Fruit fly (Drosophila melanogaster) whole organism, wandering third instar larva: ENCODE measurements around the gene lectin-30A.

Experiments
- Abd-B ChIP-seq: fragments of >200 bp; optimal IDR thresholded peaks from 2 replicates; lab custom pipeline; 2017; ENCODE audit warnings: missing biosample characterization, missing genetic modification characterization
- CG32264 ChIP-seq: fragments of 200-800 bp; sonication (Bioruptor generic); optimal IDR thresholded peaks from 2 replicates; lab custom pipeline; 2016; ENCODE audit warnings: missing biosample characterization, missing genetic modification characterization
- CG9705 ChIP-seq: fragments of 200-800 bp; sonication (Bioruptor generic); optimal IDR thresholded peaks from 2 replicates; lab custom pipeline; 2018; ENCODE audit warnings: missing biosample characterization, mild to moderate bottlenecking, missing genetic modification characterization
- CrebA ChIP-seq: fragments of 200-800 bp; sonication (Bioruptor generic); optimal IDR thresholded peaks from 2 replicates; lab custom pipeline; 2016; ENCODE audit warnings: missing biosample characterization, mild to moderate bottlenecking, missing genetic modification characterization, borderline replicate concordance
- Dfd ChIP-seq: fragments of >200 bp; optimal IDR thresholded peaks from 2 replicates; lab custom pipeline; 2017; ENCODE audit warnings: missing biosample characterization, missing genetic modification characterization
- Dif ChIP-seq: fragments of 200-275, 200-300 bp; sonication (Bioruptor generic); optimal IDR thresholded peaks from 2 replicates; lab custom pipeline; 2018; ENCODE audit warnings: missing biosample characterization, missing genetic modification characterization; ENCODE audit not compliant: partially characterized antibody
- GATAd ChIP-seq: sonication (Bioruptor generic); optimal IDR thresholded peaks from 2 replicates; lab custom pipeline; 2016; ENCODE audit warnings: missing biosample characterization, missing genetic modification characterization
- Hr78 ChIP-seq: fragments of >200 bp; optimal IDR thresholded peaks from 2 replicates; lab custom pipeline; 2017; ENCODE audit warnings: missing biosample characterization, missing genetic modification characterization
- Hr83 ChIP-seq: fragments of 200-300 bp; sonication (Bioruptor generic); optimal IDR thresholded peaks from 2 replicates; lab custom pipeline; 2016; ENCODE audit warnings: missing biosample characterization, mild to moderate bottlenecking, missing genetic modification characterization, moderate library complexity; ENCODE audit not compliant: poor library complexity, severe bottlenecking
- N ChIP-seq: fragments of >200 bp; optimal IDR thresholded peaks from 2 replicates; lab custom pipeline; 2018; ENCODE audit warnings: missing biosample characterization, missing external identifiers, missing genetic modification characterization
- OdsH ChIP-seq: fragments of 200-800 bp; sonication (Bioruptor generic); optimal IDR thresholded peaks from 2 replicates; lab custom pipeline; 2016; ENCODE audit warnings: missing biosample characterization, mild to moderate bottlenecking, missing genetic modification characterization
- Rel ChIP-seq, 2 experiments: fragments of 200-800 bp; sonication (Bioruptor generic) in 1 of 2; optimal IDR thresholded peaks; 2 replicates in 1 of 2; 3 replicates in 1 of 2; lab custom pipeline; 2016 to 2019; ENCODE audit warnings: mild to moderate bottlenecking in 2 of 2, missing biosample characterization in 2 of 2, missing genetic modification characterization in 2 of 2, moderate library complexity in 1 of 2
- Vsx2 ChIP-seq: fragments of 200-300, 225-300 bp; sonication (Bioruptor generic); optimal IDR thresholded peaks from 2 replicates; lab custom pipeline; 2018; ENCODE audit warnings: missing biosample characterization, missing genetic modification characterization; ENCODE audit not compliant: partially characterized antibody
- br ChIP-seq: fragments of 200-800 bp; sonication (Bioruptor generic); optimal IDR thresholded peaks from 2 replicates; lab custom pipeline; 2016; ENCODE audit warnings: missing biosample characterization, missing genetic modification characterization
- brk ChIP-seq: fragments of 200-800 bp; sonication (Bioruptor generic); optimal IDR thresholded peaks from 2 replicates; lab custom pipeline; 2016; ENCODE audit warnings: missing biosample characterization, mild to moderate bottlenecking, missing genetic modification characterization
- dl ChIP-seq, 2 experiments: fragments of 175-275, 200-275 bp in 1 of 2; fragments of 200-275 bp in 1 of 2; sonication (Bioruptor generic); optimal IDR thresholded peaks; lab custom pipeline; 2018; ENCODE audit warnings: mild to moderate bottlenecking in 2 of 2, missing biosample characterization in 2 of 2, missing genetic modification characterization in 2 of 2, moderate library complexity in 2 of 2; ENCODE audit not compliant: partially characterized antibody in 2 of 2, insufficient read depth in 1 of 2
- ey ChIP-seq: fragments of 200-800 bp; sonication (Bioruptor generic); optimal IDR thresholded peaks from 2 replicates; lab custom pipeline; 2016; ENCODE audit warnings: missing biosample characterization, missing genetic modification characterization
- foxo ChIP-seq, 2 experiments: fragments of 200-800 bp; sonication (Bioruptor generic); optimal IDR thresholded peaks; 2 replicates in 1 of 2; 3 replicates in 1 of 2; lab custom pipeline; 2016 to 2017; ENCODE audit warnings: missing biosample characterization in 2 of 2, missing genetic modification characterization in 2 of 2
- fru ChIP-seq: fragments of 200-800 bp; sonication (Bioruptor generic); optimal IDR thresholded peaks from 3 replicates; lab custom pipeline; 2016; ENCODE audit warnings: missing biosample characterization, mild to moderate bottlenecking, missing genetic modification characterization
- h ChIP-seq: fragments of 200-800 bp; sonication (Bioruptor generic); optimal IDR thresholded peaks from 3 replicates; lab custom pipeline; 2016; ENCODE audit warnings: missing biosample characterization, mild to moderate bottlenecking, missing genetic modification characterization
- jim ChIP-seq: fragments of 175-275, 200-325 bp; sonication (Bioruptor generic); optimal IDR thresholded peaks from 2 replicates; lab custom pipeline; 2016; ENCODE audit warnings: missing biosample characterization, mild to moderate bottlenecking, missing genetic modification characterization
- lola ChIP-seq: fragments of >200 bp; optimal IDR thresholded peaks from 2 replicates; lab custom pipeline; 2017; ENCODE audit warnings: missing biosample characterization, missing genetic modification characterization
- pan ChIP-seq: fragments of >200 bp; optimal IDR thresholded peaks from 2 replicates; lab custom pipeline; 2017
- psq ChIP-seq: fragments of 200-800 bp; sonication (Bioruptor generic); optimal IDR thresholded peaks from 3 replicates; lab custom pipeline; 2017; ENCODE audit warnings: missing biosample characterization, mild to moderate bottlenecking, missing genetic modification characterization, moderate library complexity
- rgr ChIP-seq: fragments of 200-800 bp; sonication (Bioruptor generic); optimal IDR thresholded peaks from 3 replicates; lab custom pipeline; 2016; ENCODE audit warnings: missing biosample characterization, mild to moderate bottlenecking, missing genetic modification characterization
- sage ChIP-seq: fragments of 200-800 bp; sonication (Bioruptor generic); optimal IDR thresholded peaks from 2 replicates; lab custom pipeline; 2016; ENCODE audit warnings: missing biosample characterization, mild to moderate bottlenecking, missing genetic modification characterization
- sv ChIP-seq: fragments of 200-800 bp; sonication (Bioruptor generic); optimal IDR thresholded peaks from 3 replicates; lab custom pipeline; 2016; ENCODE audit warnings: missing biosample characterization, missing genetic modification characterization
- usp ChIP-seq: fragments of >200 bp; optimal IDR thresholded peaks from 2 replicates; lab custom pipeline; 2017; ENCODE audit warnings: missing biosample characterization, missing genetic modification characterization
- woc ChIP-seq: sonication (Bioruptor generic); optimal IDR thresholded peaks from 2 replicates; lab custom pipeline; 2016; ENCODE audit warnings: missing biosample characterization, mild to moderate bottlenecking, missing genetic modification characterization

Gene lectin-30A

dm6 chr2L:9254754-9255153, at the start of gene lectin-30A:
Gene lectin-30A, minus strand, starts transcription at chr2L:9254854.
- TF ChIP-seq psq, result no peak

- TF ChIP-seq woc (GFP tag; lab: Kevin White, UChicago) (no peak), Hr83 (GFP tag; lab: Kevin White, UChicago) (no peak), fru (GFP tag; lab: Kevin White, UChicago) (no peak), Hr78 (GFP tag; lab: Kevin White, UChicago) (no peak), rgr (no peak), sv (no peak)
Measured at dm6 chr2L:9272107-9272506, 17.5 kb upstream of the lectin-30A start.

- TF ChIP-seq h (GFP tag; lab: Kevin White, UChicago) (no peak), Dfd (GFP tag; lab: Kevin White, UChicago) (peak; percentile 91)
Measured at dm6 chr2L:9266060-9266459, 11.4 kb upstream of the lectin-30A start.

- TF ChIP-seq Hr83 (GFP tag; lab: Kevin White, UChicago), result no peak
- TF ChIP-seq N (GFP tag; lab: Kevin White, UChicago), result no peak
- no peak for TF ChIP-seq pan (lab: Kevin White, UChicago)
- no peak for TF ChIP-seq GATAd
Measured at dm6 chr2L:9256316-9256715, 1.7 kb upstream of the lectin-30A start, which contains the start of gene Ggamma30A. Gene Ggamma30A, plus strand, starts transcription at chr2L:9256563.

dm6 chr2L:9252947-9253346, 1.7 kb downstream of the lectin-30A start, which contains the start of gene borr:
Gene borr, minus strand, starts transcription at chr2L:9253118.
- TF ChIP-seq h (GFP tag; lab: Kevin White, UChicago) (no peak), usp (GFP tag; lab: Kevin White, UChicago) (no peak), CG9705 (no peak), Rel (GFP tag; optimal IDR thresholded peaks at IDR 0.05; lab: Kevin White, UChicago) (no peak), Rel (tag; optimal IDR thresholded peaks at IDR 0.05; lab: Kevin White, UChicago) (peak; percentile 34)

dm6 chr2L:9250942-9251341, 3.7 kb downstream of the lectin-30A start, which contains the start of gene aust:
Gene aust, minus strand, starts transcription at chr2L:9251042.
- TF ChIP-seq CG9705, result no peak
- TF ChIP-seq sage, result no peak

dm6 chr2L:9244263-9244662, 10.4 kb downstream of the lectin-30A start:
- no peak for TF ChIP-seq pan (lab: Kevin White, UChicago)
- TF ChIP-seq Dfd (GFP tag; lab: Kevin White, UChicago), result peak; percentile 31

- peak; percentile 10 for TF ChIP-seq Rel (GFP tag; optimal IDR thresholded peaks at IDR 0.05; lab: Kevin White, UChicago)
- TF ChIP-seq Rel (tag; optimal IDR thresholded peaks at IDR 0.05; lab: Kevin White, UChicago), result peak; percentile 20
- TF ChIP-seq dl (GFP tag; optimal IDR thresholded peaks at IDR 0.05; lab: Kevin White, UChicago; ENCODE audit: insufficient read depth in 1 of 2, partially characterized antibody in 2 of 2), result peak; percentile 81 to 84
- TF ChIP-seq br (GFP tag; lab: Kevin White, UChicago), result no peak
- TF ChIP-seq sv, result no peak
- TF ChIP-seq psq, result peak; percentile 47
- no peak for TF ChIP-seq Abd-B
- no peak for TF ChIP-seq CG9705
- TF ChIP-seq OdsH, result no peak
- TF ChIP-seq ey, result no peak
- TF ChIP-seq CG32264 (GFP tag; lab: Kevin White, UChicago), result no peak
- TF ChIP-seq Hr78 (GFP tag; lab: Kevin White, UChicago), result no peak
- TF ChIP-seq Hr83 (GFP tag; lab: Kevin White, UChicago), result peak; percentile 9
- peak; percentile 91 for TF ChIP-seq Dif (GFP tag; lab: Kevin White, UChicago)
- TF ChIP-seq rgr, result no peak
- no peak for TF ChIP-seq sage
- TF ChIP-seq CrebA (GFP tag; lab: Kevin White, UChicago), result peak; percentile 26
- TF ChIP-seq foxo (GFP tag; optimal IDR thresholded peaks at IDR 0.05; lab: Kevin White, UChicago), result peak in 1 of 2 experiments; percentile 10
- peak; percentile 26 for TF ChIP-seq jim
- no peak for TF ChIP-seq woc (GFP tag; lab: Kevin White, UChicago)
- TF ChIP-seq Vsx2 (GFP tag; lab: Kevin White, UChicago), result no peak
- TF ChIP-seq brk (GFP tag; lab: Kevin White, UChicago), result peak; percentile 34
- TF ChIP-seq lola (GFP tag; lab: Kevin White, UChicago), result no peak
- TF ChIP-seq N (GFP tag; lab: Kevin White, UChicago), result peak; percentile 48
- peak; percentile 85 for TF ChIP-seq h (GFP tag; lab: Kevin White, UChicago)
- TF ChIP-seq, all 38 proteins: peak for 11
Measured at dm6 chr2L:9237212-9238031, 17.2 kb downstream of the lectin-30A start.
